Worm (Caenorhabditis elegans) whole organism, L4 larva: Measurements from ENCODE around the gene rde-4.
A peak's percentile ranks its signal among the peaks of the same experiment; 100 is the strongest.

Source experiments
- R02D3.7 ChIP-seq: fragments of 150-350 bp; sonication (generic microtip); optimal IDR thresholded peaks from 3 replicates; lab custom pipeline; 2014; ENCODE audit warnings: missing biosample characterization, missing genetic modification characterization
- Y105C5A.15 ChIP-seq: fragments of 200-800 bp; sonication (Bioruptor generic); IDR thresholded peaks from 2 replicates; pipeline ENCODE4 v1.3.6; 2022; ENCODE audit warnings: missing genetic modification characterization, missing compliant biosample characterization
- aha-1 ChIP-seq: fragments of 150-350 bp; peaks from one replicate; lab custom pipeline; 2014; ENCODE audit warnings: missing biosample characterization, missing genetic modification characterization
- aly-2 ChIP-seq: sonication (generic microtip); optimal IDR thresholded peaks from 2 replicates; lab custom pipeline; 2018; ENCODE audit warnings: missing biosample characterization, missing genetic modification characterization
- ama-1 ChIP-seq: fragments of 150-350 bp; optimal IDR thresholded peaks from 2 replicates; lab custom pipeline; 2014; ENCODE audit warnings: inconsistent platforms, mixed read lengths
- ceh-20 ChIP-seq: fragments of 200-800 bp; sonication (Bioruptor generic); IDR thresholded peaks from 2 replicates; pipeline ENCODE4 v1.3.6; 2022; ENCODE audit warnings: missing genetic modification reagents, missing genetic modification characterization, missing compliant biosample characterization
- dve-1 ChIP-seq: sonication (generic microtip); optimal IDR thresholded peaks from 2 replicates; lab custom pipeline; 2017; ENCODE audit warnings: antibody characterized with exemption, mild to moderate bottlenecking, missing genetic modification characterization, missing compliant biosample characterization; ENCODE audit not compliant: insufficient read depth
- fos-1 ChIP-seq: fragments of 150-350 bp; optimal IDR thresholded peaks from 2 replicates; lab custom pipeline; 2014; ENCODE audit warnings: missing biosample characterization, missing genetic modification characterization
- hlh-11 ChIP-seq: fragments of 200-800 bp; sonication (Bioruptor generic); optimal IDR thresholded peaks from 2 replicates; lab custom pipeline; 2018; ENCODE audit warnings: mild to moderate bottlenecking, missing genetic modification characterization, missing compliant biosample characterization
- hlh-30 ChIP-seq: sonication (generic microtip); optimal IDR thresholded peaks from 2 replicates; lab custom pipeline; 2017; ENCODE audit warnings: antibody characterized with exemption, mild to moderate bottlenecking, missing genetic modification characterization, missing compliant biosample characterization; ENCODE audit not compliant: insufficient read depth
- jun-1 ChIP-seq: fragments of 150-350 bp; optimal IDR thresholded peaks from 2 replicates; lab custom pipeline; 2014; ENCODE audit warnings: missing biosample characterization, missing genetic modification reagents, missing genetic modification characterization
- lin-13 ChIP-seq: fragments of 150-350 bp; optimal IDR thresholded peaks from 2 replicates; lab custom pipeline; 2014; ENCODE audit warnings: missing biosample characterization, missing genetic modification reagents, missing genetic modification characterization
- lin-15B ChIP-seq: fragments of 150-350 bp; sonication (generic microtip); optimal IDR thresholded peaks from 3 replicates; lab custom pipeline; 2014; ENCODE audit warnings: missing biosample characterization, missing genetic modification characterization
- madf-9 ChIP-seq: fragments of 200-800 bp; sonication (Bioruptor generic); conservative IDR thresholded peaks from 2 replicates; pipeline ENCODE4 v1.3.6; 2022; ENCODE audit warnings: missing genetic modification reagents, missing genetic modification characterization, missing compliant biosample characterization
- mdl-1 ChIP-seq, 2 experiments: fragments of 150-350 bp in 1 of 2; sonication (generic microtip) in 1 of 2; optimal IDR thresholded peaks; 2 replicates each; lab custom pipeline; 2014 to 2017; ENCODE audit warnings: missing biosample characterization in 2 of 2, missing genetic modification characterization in 2 of 2
- mxl-3 ChIP-seq: fragments of 200-800 bp; sonication (Bioruptor generic); optimal IDR thresholded peaks from 2 replicates; lab custom pipeline; 2018; ENCODE audit warnings: mild to moderate bottlenecking, missing genetic modification characterization, missing compliant biosample characterization
- nhr-28 ChIP-seq: fragments of 150-350 bp; optimal IDR thresholded peaks from 2 replicates; lab custom pipeline; 2014; ENCODE audit warnings: missing biosample characterization, missing genetic modification characterization
- nhr-41 ChIP-seq: fragments of 200-800 bp; sonication (Bioruptor generic); IDR thresholded peaks from 2 replicates; pipeline ENCODE4 v1.3.6; 2022; ENCODE audit warnings: missing genetic modification reagents, missing genetic modification characterization, missing compliant biosample characterization
- nhr-42 ChIP-seq: fragments of 200-800 bp; sonication (Bioruptor generic); IDR thresholded peaks from 2 replicates; pipeline ENCODE4 v1.3.6; 2022; ENCODE audit warnings: missing genetic modification characterization, missing compliant biosample characterization
- nhr-48 ChIP-seq: sonication (generic microtip); optimal IDR thresholded peaks from 2 replicates; lab custom pipeline; 2016; ENCODE audit warnings: mild to moderate bottlenecking, missing genetic modification characterization, missing compliant biosample characterization
- nhr-6 ChIP-seq: fragments of 150-350 bp; optimal IDR thresholded peaks from 2 replicates; lab custom pipeline; 2014; ENCODE audit warnings: missing biosample characterization, missing genetic modification characterization
- rbr-2 ChIP-seq: sonication (generic microtip); optimal IDR thresholded peaks from 2 replicates; lab custom pipeline; 2016; ENCODE audit warnings: missing genotype, missing genetic modification characterization, missing compliant biosample characterization
- set-16 ChIP-seq: fragments of 200-800 bp; sonication (Bioruptor generic); IDR thresholded peaks from 2 replicates; pipeline ENCODE4 v1.3.6; 2022; ENCODE audit warnings: missing genetic modification reagents, missing genetic modification characterization, missing compliant biosample characterization
- snpc-1.2 ChIP-seq: fragments of 200-800 bp; sonication (Bioruptor generic); IDR thresholded peaks from 2 replicates; pipeline ENCODE4 v1.3.6; 2022; ENCODE audit warnings: missing genetic modification reagents, missing genetic modification characterization, missing compliant biosample characterization
- spr-1 ChIP-seq: sonication (generic microtip); optimal IDR thresholded peaks from 2 replicates; lab custom pipeline; 2016; ENCODE audit warnings: mild to moderate bottlenecking, missing genetic modification characterization, missing compliant biosample characterization
- unc-130 ChIP-seq: sonication (generic microtip); optimal IDR thresholded peaks from 2 replicates; lab custom pipeline; 2016; ENCODE audit warnings: missing genetic modification reagents, missing genetic modification characterization, missing compliant biosample characterization
- unc-62 ChIP-seq, 3 experiments: fragments of 150-350 bp in 1 of 3; sonication (generic microtip); optimal IDR thresholded peaks in 2 of 3; peaks in 1 of 3; 1 replicate in 1 of 3; 2 replicates in 2 of 3; lab custom pipeline; 2014 to 2017; ENCODE audit warnings: missing biosample characterization in 3 of 3, missing genetic modification characterization in 3 of 3, missing genetic modification reagents in 3 of 3, missing genotype in 1 of 3
- zip-2 ChIP-seq: fragments of 150-350 bp; optimal IDR thresholded peaks from 2 replicates; lab custom pipeline; 2014; ENCODE audit warnings: missing biosample characterization, missing genetic modification characterization
- ztf-11 ChIP-seq: fragments of 150-350 bp; optimal IDR thresholded peaks from 2 replicates; lab custom pipeline; 2014; ENCODE audit warnings: missing biosample characterization, missing genetic modification characterization

rde-4 gene

ce11 chrIII:10244013-10244412 is 25.6 kb upstream of the rde-4 start:
- TF ChIP-seq zip-2 (tag; lab: Kevin White, UChicago) (no peak), lin-13 (GFP tag; lab: Kevin White, UChicago) (no peak), aha-1 (tag; lab: Kevin White, UChicago) (peak; percentile 95)
- TF ChIP-seq, all 104 proteins: peak for 1

- no peak for TF ChIP-seq spr-1 (tag; lab: Kevin White, UChicago)
- TF ChIP-seq mdl-1 (tag; optimal IDR thresholded peaks at IDR 0.05; lab: Kevin White, UChicago) = peak in 1 of 2 experiments; percentile 45
- peak; percentile 14 for TF ChIP-seq hlh-11 (tag; lab: Kevin White, UChicago)
- TF ChIP-seq aly-2 (tag; lab: Kevin White, UChicago) = no peak
- peak in 1 of 2 experiments; percentile 69 for TF ChIP-seq unc-62 (GFP tag; optimal IDR thresholded peaks at IDR 0.05 in 1 of 2; lab: Kevin White, UChicago)
- TF ChIP-seq unc-62 (tag; optimal IDR thresholded peaks at IDR 0.05; lab: Kevin White, UChicago) = no peak
Measured at ce11 chrIII:10241332-10241829, 22.9 kb upstream of the rde-4 start.

ce11 chrIII:10240073-10240472 is 21.6 kb upstream of the rde-4 start:
- no peak for TF ChIP-seq unc-130
- peak; percentile 91 for TF ChIP-seq aha-1 (tag; lab: Kevin White, UChicago)
- TF ChIP-seq, all 104 proteins: peak for 1

- TF ChIP-seq ama-1 (lab: Kevin White, UChicago) = no peak
- TF ChIP-seq Y105C5A.15 (GFP tag; lab: Robert Waterston, UW) = no peak
- TF ChIP-seq nhr-6 = no peak
- no peak for TF ChIP-seq ceh-20 (GFP tag; lab: Robert Waterston, UW)
- TF ChIP-seq hlh-30 (tag; lab: Kevin White, UChicago) = no peak
- no peak for TF ChIP-seq R02D3.7
- no peak for TF ChIP-seq set-16 (GFP tag; lab: Robert Waterston, UW)
- no peak for TF ChIP-seq spr-1 (tag; lab: Kevin White, UChicago)
- TF ChIP-seq jun-1 (tag; lab: Kevin White, UChicago) = no peak
- TF ChIP-seq snpc-1.2 (GFP tag; lab: Robert Waterston, UW) = no peak
Measured at ce11 chrIII:10238448-10239154, 20.2 kb upstream of the rde-4 start, which contains the start of gene Y70G10A.3. TSS of gene Y70G10A.3 (plus strand) at chrIII:10239104.

- peak; percentile 33 for TF ChIP-seq hlh-11 (tag; lab: Kevin White, UChicago)
- TF ChIP-seq rbr-2 (tag; lab: Kevin White, UChicago) = no peak
- no peak for TF ChIP-seq ztf-11 (tag; lab: Kevin White, UChicago)
- TF ChIP-seq mxl-3 (GFP tag; lab: Kevin White, UChicago) = peak; percentile 67
- TF ChIP-seq mdl-1 (tag; optimal IDR thresholded peaks at IDR 0.05; lab: Kevin White, UChicago) = peak in 1 of 2 experiments; percentile 1
- TF ChIP-seq hlh-30 (tag; lab: Kevin White, UChicago) = peak; percentile 28
- peak; percentile 11 for TF ChIP-seq nhr-28 (tag; lab: Kevin White, UChicago)
Measured at ce11 chrIII:10236291-10236871, 17.9 kb upstream of the rde-4 start.

- TF ChIP-seq hlh-30 (tag; lab: Kevin White, UChicago) (no peak), nhr-41 (GFP tag; lab: Robert Waterston, UW) (no peak), dve-1 (tag; lab: Kevin White, UChicago) (no peak), nhr-48 (no peak), fos-1 (tag; lab: Kevin White, UChicago) (no peak), R02D3.7 (no peak), lin-15B (tag; lab: Kevin White, UChicago) (no peak), madf-9 (GFP tag; lab: Robert Waterston, UW) (no peak), nhr-42 (GFP tag; lab: Robert Waterston, UW) (no peak)
Measured at ce11 chrIII:10233979-10234378, 15.5 kb upstream of the rde-4 start, which contains the start of gene paml-1. TSS of gene paml-1 (minus strand) at chrIII:10234079.
